Fruit fly (Drosophila melanogaster): ENCODE data around the gene CG13039.

Gene CG13039

dm6 chr3L:16361200-16361815 lies 34.7 kb upstream of the CG13039 start:
- TF ChIP-seq CG10631 (GFP tag; optimal IDR thresholded peaks at IDR 0.05) (peak; percentile 93), CG3919 (GFP tag; optimal IDR thresholded peaks at IDR 0.05) (peak; percentile 58), Eip93F (GFP tag; optimal IDR thresholded peaks at IDR 0.05) (no peak), lz (GFP tag; optimal IDR thresholded peaks at IDR 0.05) (peak; percentile 71), salr (GFP tag; optimal IDR thresholded peaks at IDR 0.05) (peak; percentile 79 to 86), cyc (GFP tag; optimal IDR thresholded peaks at IDR 0.05) (peak; percentile 70), fd85E (GFP tag; optimal IDR thresholded peaks at IDR 0.05) (peak; percentile 15), Eip78C (GFP tag) (peak; percentile 96), CG16779 (tag; optimal IDR thresholded peaks at IDR 0.05) (peak; percentile 83), acj6 (GFP tag; optimal IDR thresholded peaks at IDR 0.05) (peak; percentile 92), eg (GFP tag; IDR thresholded peaks at IDR 0.05) (0 out of 3 replicates have a peak, but pooled peaks have one; percentile 25), CG11294 (GFP tag; IDR thresholded peaks at IDR 0.05) (peak; percentile 21; the same call in 1 of the 2 replicates), Ets96B (tag; optimal IDR thresholded peaks at IDR 0.05) (peak; percentile 96), dac (GFP tag; optimal IDR thresholded peaks at IDR 0.05) (no peak), Sox15 (GFP tag; optimal IDR thresholded peaks at IDR 0.05) (peak; percentile 75), CG3032 (tag; optimal IDR thresholded peaks at IDR 0.05) (peak; percentile 97), Hr39 (GFP tag; optimal IDR thresholded peaks at IDR 0.05) (peak; percentile 61), CG6792 (GFP tag; optimal IDR thresholded peaks at IDR 0.05) (peak; percentile 84), CG8319 (GFP tag; optimal IDR thresholded peaks at IDR 0.05) (peak; percentile 79), CG9139 (GFP tag; optimal IDR thresholded peaks at IDR 0.05) (peak; percentile 93), net (GFP tag; optimal IDR thresholded peaks at IDR 0.05) (peak; percentile 69), CG1621 (tag; optimal IDR thresholded peaks at IDR 0.05) (peak; percentile 91), CG31627 (GFP tag; optimal IDR thresholded peaks at IDR 0.05) (peak; percentile 58), OdsH (GFP tag; optimal IDR thresholded peaks at IDR 0.05) (peak; percentile 90), Smox (GFP tag; optimal IDR thresholded peaks at IDR 0.05) (peak; percentile 75), Lpt (GFP tag; optimal IDR thresholded peaks at IDR 0.05) (peak; percentile 39), CG15336 (GFP tag; IDR thresholded peaks at IDR 0.05) (peak; percentile 47; the same call in 1 of the 2 replicates), CG11762 (GFP tag; optimal IDR thresholded peaks at IDR 0.05; ENCODE audit: insufficient read depth) (peak; percentile 70), pdm3 (GFP tag; optimal IDR thresholded peaks at IDR 0.05) (peak; percentile 84), fd59A (GFP tag; optimal IDR thresholded peaks at IDR 0.05) (peak; percentile 96), ss (GFP tag; optimal IDR thresholded peaks at IDR 0.05) (peak; percentile 95 to 97), CG6854 (GFP tag; optimal IDR thresholded peaks at IDR 0.05) (peak; percentile 68), spab (GFP tag; optimal IDR thresholded peaks at IDR 0.05) (peak; percentile 95), fkh (GFP tag; optimal IDR thresholded peaks at IDR 0.05) (no peak), CG6276 (GFP tag; optimal IDR thresholded peaks at IDR 0.05) (no peak), esn (GFP tag; optimal IDR thresholded peaks at IDR 0.05) (peak; percentile 80), dsx (GFP tag; optimal IDR thresholded peaks at IDR 0.05; ENCODE audit: poor library complexity, severe bottlenecking) (peak; percentile 95), achi (GFP tag; optimal IDR thresholded peaks at IDR 0.05) (peak; percentile 89), CG34406 (GFP tag; optimal IDR thresholded peaks at IDR 0.05) (peak; percentile 89), Met (GFP tag; optimal IDR thresholded peaks at IDR 0.05) (peak; percentile 74), CG6163 (GFP tag; IDR thresholded peaks at IDR 0.05) (peak; percentile 79), topi (GFP tag; optimal IDR thresholded peaks at IDR 0.05) (peak; percentile 79), CG7368 (GFP tag; optimal IDR thresholded peaks at IDR 0.05) (peak; percentile 72), Sox14 (GFP tag; optimal IDR thresholded peaks at IDR 0.05) (peak; percentile 82), CG8119 (GFP tag; IDR thresholded peaks at IDR 0.05) (peak; percentile 72; the same call in 2 of the 3 replicates), CG11902 (GFP tag; optimal IDR thresholded peaks at IDR 0.05) (peak; percentile 70), Sox102F (GFP tag; optimal IDR thresholded peaks at IDR 0.05) (peak; percentile 66), Hr4 (GFP tag; optimal IDR thresholded peaks at IDR 0.05) (peak; percentile 48), svp (GFP tag) (peak; percentile 89), CG32006 (GFP tag; optimal IDR thresholded peaks at IDR 0.05) (peak; percentile 71), CG4318 (GFP tag; optimal IDR thresholded peaks at IDR 0.05) (peak; percentile 18)

Data from whole organism, prepupa.